Worm (Caenorhabditis elegans): ENCODE measurements around the gene ndua-5.

The ndua-5 gene

DNA sequence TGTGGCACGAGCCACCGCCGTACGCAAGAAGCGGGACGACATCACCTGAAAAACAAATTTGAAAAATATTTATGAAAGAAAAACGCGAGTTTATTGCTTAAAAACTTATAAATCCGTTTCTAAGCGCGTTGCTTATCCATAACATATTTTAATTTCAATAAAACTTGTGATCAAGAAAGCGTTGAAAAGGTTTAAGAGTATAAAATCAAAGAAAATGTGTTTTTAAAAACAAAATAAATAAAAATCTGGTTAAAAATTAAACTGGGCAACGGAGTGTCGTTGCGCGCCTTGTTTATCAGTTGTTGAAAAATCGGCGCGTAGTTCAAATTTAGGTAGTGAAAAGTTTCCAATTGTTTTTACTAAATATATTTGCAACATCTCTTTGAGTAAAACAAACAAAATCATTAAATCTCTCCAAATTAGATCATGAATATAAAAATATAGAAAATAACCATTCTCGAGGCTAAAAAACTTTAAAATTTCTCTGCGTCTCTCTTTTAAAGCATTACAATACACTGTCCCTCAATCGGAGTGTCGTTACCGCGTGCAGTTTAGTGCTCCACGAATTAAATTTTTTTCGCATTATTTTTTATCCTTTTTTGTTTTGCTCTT is at the start of gene ndua-5:
ndua-5 (minus strand) TSS at position 51 of the 612 bp plus-strand sequence.
- TF ChIP-seq athp-1 (tag; optimal IDR thresholded peaks at IDR 0.05) (no peak), hmg-1.2 (GFP tag; IDR thresholded peaks at IDR 0.05) (peak; percentile 81), atf-7 (tag; optimal IDR thresholded peaks at IDR 0.05) (no peak), rpc-1 (optimal IDR thresholded peaks at IDR 0.05) (no peak), rpc-1 (tag; optimal IDR thresholded peaks at IDR 0.05) (no peak), aptf-3 (GFP tag; IDR thresholded peaks at IDR 0.05) (no peak), attf-3 (GFP tag; conservative IDR thresholded peaks at IDR 0.05) (peak; percentile 93), B0035.1 (tag; optimal IDR thresholded peaks at IDR 0.05) (no peak), ceh-100 (GFP tag; IDR thresholded peaks at IDR 0.05) (no peak), snpc-4 (GFP tag; optimal IDR thresholded peaks at IDR 0.05) (no peak), snpc-4 (tag; optimal IDR thresholded peaks at IDR 0.05) (peak in 2 of 4 experiments; percentile 10 to 62), lin-35 (GFP tag; optimal IDR thresholded peaks at IDR 0.05) (peak in 1 of 3 experiments; percentile 61), lin-54 (GFP tag; optimal IDR thresholded peaks at IDR 0.05) (peak; percentile 80), Y95B8A.8 (GFP tag; IDR thresholded peaks at IDR 0.05) (no peak), xnd-1 (tag; optimal IDR thresholded peaks at IDR 0.05) (no peak), lir-1 (GFP tag; conservative IDR thresholded peaks at IDR 0.05) (no peak), efl-1 (GFP tag; optimal IDR thresholded peaks at IDR 0.05) (peak; percentile 56), dpl-1 (GFP tag; optimal IDR thresholded peaks at IDR 0.05) (peak; percentile 53), pbrm-1 (GFP tag; IDR thresholded peaks at IDR 0.05) (no peak), Y79H2A.3 (GFP tag; conservative IDR thresholded peaks at IDR 0.05) (no peak), hlh-12 (tag; optimal IDR thresholded peaks at IDR 0.05) (no peak)

- TF ChIP-seq snpc-4 (GFP tag; optimal IDR thresholded peaks at IDR 0.05) (no peak), snpc-4 (tag; optimal IDR thresholded peaks at IDR 0.05) (no peak), ztf-6 (GFP tag; IDR thresholded peaks at IDR 0.05) (no peak), gei-17 (GFP tag; optimal IDR thresholded peaks at IDR 0.05) (no peak), aptf-2 (GFP tag; conservative IDR thresholded peaks at IDR 0.05) (no peak)
Observed at ce11 chrIV:9566505-9566904, 41.8 kb upstream of the ndua-5 start, which contains the start of gene lron-14. TSS of gene lron-14 (minus strand) at chrIV:9566605.

DNA sequence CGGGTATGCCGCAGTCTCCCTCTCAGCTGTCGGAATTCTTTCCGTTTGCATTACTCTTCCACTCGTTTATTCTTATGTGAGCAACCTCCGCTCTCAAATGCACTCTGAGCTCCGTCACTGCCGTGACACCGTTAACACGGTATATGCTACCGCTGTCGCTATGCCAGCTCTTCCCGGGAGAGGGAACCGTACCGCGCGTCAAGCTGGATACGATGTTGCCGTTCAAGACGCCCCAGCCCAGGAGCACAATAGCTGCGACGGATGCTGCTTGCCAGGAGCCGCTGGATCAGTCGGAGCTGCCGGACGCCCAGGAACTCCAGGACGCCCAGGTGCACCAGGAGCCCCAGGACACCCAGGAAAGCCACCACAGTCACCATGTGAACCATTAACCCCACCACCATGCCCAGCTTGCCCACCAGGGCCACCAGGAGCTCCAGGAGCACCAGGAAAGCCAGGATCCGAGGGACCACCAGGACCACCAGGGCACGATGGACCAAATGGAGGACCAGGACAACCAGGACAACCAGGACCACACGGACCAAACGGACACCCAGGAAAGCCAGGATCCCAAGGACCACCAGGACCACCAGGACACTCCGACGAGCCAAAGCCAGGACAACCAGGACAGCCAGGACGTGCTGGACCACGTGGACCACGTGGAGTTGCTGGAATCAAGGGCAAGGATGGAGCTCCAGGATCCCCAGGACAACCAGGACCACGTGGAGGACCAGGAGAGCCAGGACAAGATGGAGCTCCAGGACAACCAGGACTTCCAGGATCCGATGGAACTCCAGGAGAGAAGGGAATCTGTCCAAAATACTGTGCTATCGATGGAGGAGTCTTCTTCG is 39.1 kb upstream of the ndua-5 start:
- no peak for TF ChIP-seq let-526 (GFP tag; IDR thresholded peaks at IDR 0.05)
- peak; percentile 94 for TF ChIP-seq zfh-2 (GFP tag; conservative IDR thresholded peaks at IDR 0.05)
- TF ChIP-seq repo-1 (tag; optimal IDR thresholded peaks at IDR 0.05) = peak; percentile 10
- TF ChIP-seq mel-28 (tag; optimal IDR thresholded peaks at IDR 0.05; ENCODE audit: borderline replicate concordance) = no peak
- peak; percentile 83 for TF ChIP-seq ceh-79 (tag; optimal IDR thresholded peaks at IDR 0.05)
- peak; percentile 10 for TF ChIP-seq ets-4 (GFP tag; optimal IDR thresholded peaks at IDR 0.05)
- TF ChIP-seq Y53F4B.3 (GFP tag; IDR thresholded peaks at IDR 0.05) = no peak
- no peak for TF ChIP-seq lin-54 (GFP tag; optimal IDR thresholded peaks at IDR 0.05)
- TF ChIP-seq ceh-58 (GFP tag; IDR thresholded peaks at IDR 0.05) = no peak
- no peak for TF ChIP-seq ztf-22 (GFP tag; optimal IDR thresholded peaks at IDR 0.05)
- no peak for TF ChIP-seq hrde-1 (tag; optimal IDR thresholded peaks at IDR 0.05; ENCODE audit: borderline replicate concordance)
- no peak for TF ChIP-seq attf-6 (GFP tag; IDR thresholded peaks at IDR 0.05)
- no peak for TF ChIP-seq B0035.1 (tag; optimal IDR thresholded peaks at IDR 0.05)
- no peak for TF ChIP-seq cebp-2 (GFP tag; IDR thresholded peaks at IDR 0.05)
- TF ChIP-seq egl-44 (GFP tag; IDR thresholded peaks at IDR 0.05) = 0 out of 2 replicates have a peak, but pooled peaks have one; percentile 39
- peak; percentile 14 for TF ChIP-seq sptf-2 (GFP tag; optimal IDR thresholded peaks at IDR 0.05)
- TF ChIP-seq ztf-18 (tag; optimal IDR thresholded peaks at IDR 0.05) = peak; percentile 22
- TF ChIP-seq egrh-3 (GFP tag; IDR thresholded peaks at IDR 0.05) = peak; percentile 90
- TF ChIP-seq ztf-28 (GFP tag; IDR thresholded peaks at IDR 0.05) = peak; percentile 32; the same call in 1 of the 2 replicates
- peak; percentile 89 for TF ChIP-seq ztf-26 (tag; optimal IDR thresholded peaks at IDR 0.05)
- TF ChIP-seq nfyb-1 (GFP tag; IDR thresholded peaks at IDR 0.05) = 0 out of 2 replicates have a peak, but pooled peaks have one; percentile 24
- peak; percentile 18 for TF ChIP-seq nhr-90 (tag; optimal IDR thresholded peaks at IDR 0.05)
- TF ChIP-seq atf-7 (tag; optimal IDR thresholded peaks at IDR 0.05) = peak; percentile 26
- TF ChIP-seq athp-1 (tag; optimal IDR thresholded peaks at IDR 0.05) = no peak

Data from whole organism, young adult.